Fruit fly (Drosophila melanogaster) whole organism, embryonic: ENCODE measurements around the gene CG32298.
A peak's percentile ranks its signal among the peaks of the same experiment; 100 is the strongest.

Experiments
- ATbp ChIP-seq: fragments of 200-800 bp; sonication (Bioruptor generic); optimal IDR thresholded peaks from 2 replicates; lab custom pipeline; 2017; ENCODE audit warnings: missing biosample characterization, mild to moderate bottlenecking, missing genetic modification characterization, missing genetic modification reagents
- Abd-B ChIP-seq: fragments of 200-800 bp; sonication (Bioruptor generic); optimal IDR thresholded peaks from 2 replicates; lab custom pipeline; 2018; ENCODE audit warnings: missing biosample characterization, mild to moderate bottlenecking, missing genetic modification characterization, moderate library complexity
- Bgb ChIP-seq: fragments of 200-800 bp; sonication (Bioruptor generic); IDR thresholded peaks from 2 replicates; pipeline ENCODE4 v1.3.6; 2022; ENCODE audit warnings: missing biosample characterization, missing genetic modification characterization; ENCODE audit not compliant: partially characterized antibody
- CG11093 ChIP-seq: fragments of 200-800 bp; sonication (Bioruptor generic); IDR thresholded peaks from 3 replicates; pipeline ENCODE4 v1.3.6; 2022; ENCODE audit warnings: missing biosample characterization, missing genetic modification characterization
- CG12104 ChIP-seq: fragments of 200-800 bp; sonication (Bioruptor generic); optimal IDR thresholded peaks from 3 replicates; lab custom pipeline; 2016; ENCODE audit warnings: missing biosample characterization, missing genetic modification characterization
- CG12942 ChIP-seq: fragments of 200-800 bp; sonication (Bioruptor generic); optimal IDR thresholded peaks from 3 replicates; lab custom pipeline; 2016; ENCODE audit warnings: missing biosample characterization, missing genetic modification characterization
- CG14860 ChIP-seq: fragments of 200-800 bp; sonication (Bioruptor generic); IDR thresholded peaks from 3 replicates; pipeline ENCODE4 v1.3.6; 2022; ENCODE audit warnings: missing biosample characterization, missing genetic modification characterization; ENCODE audit not compliant: partially characterized antibody
- CG15514 ChIP-seq: fragments of 200-800 bp; sonication (Bioruptor generic); optimal IDR thresholded peaks from 3 replicates; lab custom pipeline; 2017; ENCODE audit warnings: missing biosample characterization, missing genetic modification characterization, mild to moderate bottlenecking, moderate library complexity, missing genetic modification reagents
- CG16813 ChIP-seq: fragments of 200-800 bp; sonication (Bioruptor generic); IDR thresholded peaks from 3 replicates; pipeline ENCODE4 v1.3.6; 2022; ENCODE audit warnings: missing biosample characterization, missing genetic modification characterization; ENCODE audit not compliant: partially characterized antibody
- CG17359 ChIP-seq: fragments of 200-800 bp; sonication (Bioruptor generic); optimal IDR thresholded peaks from 3 replicates; lab custom pipeline; 2018; ENCODE audit warnings: missing biosample characterization, mild to moderate bottlenecking, missing genetic modification characterization, moderate library complexity
- CG17612 ChIP-seq: fragments of 200-800 bp; sonication (Bioruptor generic); IDR thresholded peaks from 2 replicates; pipeline ENCODE4 v1.3.6; 2022; ENCODE audit warnings: missing biosample characterization, missing genetic modification characterization
- CG18262 ChIP-seq: fragments of 200-800 bp; optimal IDR thresholded peaks from 3 replicates; lab custom pipeline; 2019; ENCODE audit warnings: missing biosample characterization, mild to moderate bottlenecking, missing genetic modification characterization, moderate library complexity
- CG31365 ChIP-seq: fragments of 200-800 bp; sonication (Bioruptor generic); optimal IDR thresholded peaks from 2 replicates; lab custom pipeline; 2018; ENCODE audit warnings: missing biosample characterization, mild to moderate bottlenecking, missing genetic modification characterization
- CG3995 ChIP-seq: fragments of 200-800 bp; sonication (Bioruptor generic); optimal IDR thresholded peaks from 3 replicates; lab custom pipeline; 2016; ENCODE audit warnings: missing biosample characterization, missing genetic modification characterization
- CG4404 ChIP-seq: fragments of 200-800 bp; sonication (Bioruptor generic); IDR thresholded peaks from 2 replicates; pipeline ENCODE4 v1.3.6; 2022; ENCODE audit warnings: missing biosample characterization, missing genetic modification characterization
- CG8765 ChIP-seq: fragments of 200-800 bp; sonication (Bioruptor generic); IDR thresholded peaks from 2 replicates; pipeline ENCODE4 v1.3.6; 2022; ENCODE audit warnings: missing biosample characterization, missing genetic modification characterization
- D19B ChIP-seq: fragments of 200-800 bp; sonication (Bioruptor generic); optimal IDR thresholded peaks from 2 replicates; lab custom pipeline; 2017; ENCODE audit warnings: missing biosample characterization, mild to moderate bottlenecking, missing genetic modification characterization
- GATAe ChIP-seq: fragments of 200-800 bp; sonication (Bioruptor generic); conservative IDR thresholded peaks from 2 replicates; pipeline ENCODE4 v1.3.6; 2022; ENCODE audit warnings: missing biosample characterization, missing genetic modification characterization
- Hand ChIP-seq: fragments of 200-800 bp; sonication (Bioruptor generic); optimal IDR thresholded peaks from 2 replicates; lab custom pipeline; 2017; ENCODE audit warnings: mild to moderate bottlenecking, missing biosample characterization, missing genetic modification reagents, missing genetic modification characterization
- Kr ChIP-seq: fragments of 200-800 bp; sonication (Bioruptor generic); optimal IDR thresholded peaks from 2 replicates; lab custom pipeline; 2017; ENCODE audit warnings: missing biosample characterization, mild to moderate bottlenecking, missing genetic modification characterization
- Meics ChIP-seq: fragments of 200-800 bp; sonication (Bioruptor generic); optimal IDR thresholded peaks from 2 replicates; lab custom pipeline; 2017; ENCODE audit warnings: missing biosample characterization, mild to moderate bottlenecking, missing genetic modification characterization
- NC2α ChIP-seq: fragments of 200-800 bp; sonication (Bioruptor generic); optimal IDR thresholded peaks from 2 replicates; lab custom pipeline; 2016; ENCODE audit warnings: missing biosample characterization, missing genetic modification characterization
- PHDP ChIP-seq: fragments of 200-800 bp; sonication (Bioruptor generic); optimal IDR thresholded peaks from 3 replicates; lab custom pipeline; 2018; ENCODE audit warnings: missing biosample characterization, mild to moderate bottlenecking, missing genetic modification characterization, moderate library complexity
- Pdp1 ChIP-seq, 2 experiments: fragments of 200-800 bp; sonication (Bioruptor generic); optimal IDR thresholded peaks; 3 replicates each; lab custom pipeline; 2016; ENCODE audit warnings: missing biosample characterization in 2 of 2, missing genetic modification characterization in 2 of 2, mild to moderate bottlenecking in 1 of 2, moderate library complexity in 1 of 2
- Six4 ChIP-seq: fragments of 200-800 bp; sonication (Bioruptor generic); optimal IDR thresholded peaks from 2 replicates; lab custom pipeline; 2016; ENCODE audit warnings: missing biosample characterization, missing genetic modification characterization
- Sox100B ChIP-seq: fragments of 200-800 bp; sonication (Bioruptor generic); optimal IDR thresholded peaks from 3 replicates; lab custom pipeline; 2018; ENCODE audit warnings: missing biosample characterization, mild to moderate bottlenecking, missing genetic modification characterization
- Stat92E ChIP-seq, 3 experiments: fragments of >200 bp in 2 of 3; fragments of 200-800 bp in 1 of 3; sonication (Bioruptor generic) in 1 of 3; optimal IDR thresholded peaks; 2 replicates each; lab custom pipeline; 2017 to 2019; ENCODE audit warnings: missing biosample characterization in 3 of 3, missing genetic modification characterization in 3 of 3, mild to moderate bottlenecking in 1 of 3, moderate library complexity in 1 of 3
- Xbp1 ChIP-seq: fragments of 200-800 bp; sonication (Bioruptor generic); optimal IDR thresholded peaks from 3 replicates; lab custom pipeline; 2016; ENCODE audit warnings: missing biosample characterization, mild to moderate bottlenecking, missing genetic modification characterization
- ato ChIP-seq: fragments of 200-800 bp; sonication (Bioruptor generic); IDR thresholded peaks from 2 replicates; pipeline ENCODE4 v1.3.6; 2022; ENCODE audit warnings: missing biosample characterization, missing genetic modification characterization; ENCODE audit not compliant: partially characterized antibody
- bowl ChIP-seq: fragments of 200-800 bp; sonication (Bioruptor generic); IDR thresholded peaks from 2 replicates; pipeline ENCODE4 v1.3.6; 2022; ENCODE audit warnings: missing biosample characterization, missing genetic modification characterization
- dmrt11E ChIP-seq: fragments of 200-800 bp; sonication (Bioruptor generic); optimal IDR thresholded peaks from 3 replicates; lab custom pipeline; 2018; ENCODE audit warnings: missing biosample characterization, mild to moderate bottlenecking, missing genetic modification characterization, moderate library complexity
- emc ChIP-seq: fragments of 200-800 bp; sonication (Bioruptor generic); optimal IDR thresholded peaks from 2 replicates; lab custom pipeline; 2016; ENCODE audit warnings: missing biosample characterization, missing genetic modification characterization
- ftz-f1 ChIP-seq: fragments of 200-800 bp; sonication (Bioruptor generic); optimal IDR thresholded peaks from 2 replicates; lab custom pipeline; 2016; ENCODE audit warnings: missing biosample characterization, missing genetic modification characterization
- grau ChIP-seq: fragments of 200-800 bp; optimal IDR thresholded peaks from 3 replicates; lab custom pipeline; 2019; ENCODE audit warnings: missing biosample characterization, mild to moderate bottlenecking, missing genetic modification characterization, moderate library complexity
- gsb-n ChIP-seq: fragments of 200-800 bp; sonication (Bioruptor generic); optimal IDR thresholded peaks from 3 replicates; lab custom pipeline; 2018; ENCODE audit warnings: missing biosample characterization, mild to moderate bottlenecking, missing genetic modification characterization
- hkb ChIP-seq, 2 experiments: fragments of 200-800 bp in 1 of 2; fragments of >200 bp in 1 of 2; sonication (Bioruptor generic) in 1 of 2; IDR thresholded peaks in 1 of 2; optimal IDR thresholded peaks in 1 of 2; 2 replicates each; pipeline versions ENCODE4 v1.3.6 to Lab custom; 2017 to 2022; ENCODE audit warnings: missing biosample characterization in 1 of 2, missing genetic modification characterization in 1 of 2
- jumu ChIP-seq: fragments of 200-800 bp; sonication (Bioruptor generic); optimal IDR thresholded peaks from 3 replicates; lab custom pipeline; 2016; ENCODE audit warnings: missing biosample characterization, missing genetic modification characterization
- klu ChIP-seq: fragments of 200-800 bp; sonication (Bioruptor generic); IDR thresholded peaks from 2 replicates; pipeline ENCODE4 v1.3.6; 2022; ENCODE audit warnings: missing biosample characterization, missing genetic modification characterization
- lmd ChIP-seq: fragments of 200-800 bp; sonication (Bioruptor generic); IDR thresholded peaks from 2 replicates; pipeline ENCODE4 v1.3.6; 2022; ENCODE audit warnings: missing biosample characterization, missing genetic modification characterization
- nom ChIP-seq: fragments of 200-800 bp; sonication (Bioruptor generic); optimal IDR thresholded peaks from 2 replicates; lab custom pipeline; 2017; ENCODE audit warnings: missing biosample characterization, missing genetic modification characterization, mild to moderate bottlenecking, moderate library complexity, missing genetic modification reagents
- peb ChIP-seq: fragments of 200-800 bp; sonication (Bioruptor generic); IDR thresholded peaks from 2 replicates; pipeline ENCODE4 v1.3.6; 2022; ENCODE audit warnings: missing biosample characterization, missing genetic modification characterization
- phol ChIP-seq: fragments of 200-800 bp; sonication (Bioruptor generic); optimal IDR thresholded peaks from 3 replicates; lab custom pipeline; 2018; ENCODE audit warnings: missing biosample characterization, mild to moderate bottlenecking, missing genetic modification characterization, moderate library complexity
- repo ChIP-seq: fragments of 200-800 bp; sonication (Bioruptor generic); optimal IDR thresholded peaks from 2 replicates; lab custom pipeline; 2016; ENCODE audit warnings: missing biosample characterization, missing genetic modification characterization
- rib ChIP-seq: fragments of 200-800 bp; sonication (Bioruptor generic); IDR thresholded peaks from 2 replicates; pipeline ENCODE4 v1.3.6; 2022; ENCODE audit warnings: missing biosample characterization, missing genetic modification characterization
- sc ChIP-seq, 3 experiments: fragments of >200 bp in 2 of 3; fragments of 200-800 bp in 1 of 3; sonication (Bioruptor generic) in 1 of 3; optimal IDR thresholded peaks; 2 replicates in 2 of 3; 3 replicates in 1 of 3; lab custom pipeline; 2017; ENCODE audit warnings: mild to moderate bottlenecking in 1 of 3, missing biosample characterization in 1 of 3, missing genetic modification characterization in 1 of 3, missing genetic modification reagents in 1 of 3
- shn ChIP-seq: fragments of 200-800 bp; sonication (Bioruptor generic); optimal IDR thresholded peaks from 3 replicates; lab custom pipeline; 2016; ENCODE audit warnings: missing biosample characterization, missing genetic modification characterization
- slou ChIP-seq: fragments of 200-800 bp; sonication (Bioruptor generic); optimal IDR thresholded peaks from 3 replicates; lab custom pipeline; 2016; ENCODE audit warnings: missing biosample characterization, missing genetic modification characterization
- tgo ChIP-seq: fragments of 200-800 bp; sonication (Bioruptor generic); IDR thresholded peaks from 3 replicates; pipeline ENCODE4 v1.3.6; 2022; ENCODE audit warnings: missing biosample characterization, missing genetic modification characterization
- yki ChIP-seq: fragments of >200 bp; optimal IDR thresholded peaks from 3 replicates; lab custom pipeline; 2018

Gene CG32298

DNA sequence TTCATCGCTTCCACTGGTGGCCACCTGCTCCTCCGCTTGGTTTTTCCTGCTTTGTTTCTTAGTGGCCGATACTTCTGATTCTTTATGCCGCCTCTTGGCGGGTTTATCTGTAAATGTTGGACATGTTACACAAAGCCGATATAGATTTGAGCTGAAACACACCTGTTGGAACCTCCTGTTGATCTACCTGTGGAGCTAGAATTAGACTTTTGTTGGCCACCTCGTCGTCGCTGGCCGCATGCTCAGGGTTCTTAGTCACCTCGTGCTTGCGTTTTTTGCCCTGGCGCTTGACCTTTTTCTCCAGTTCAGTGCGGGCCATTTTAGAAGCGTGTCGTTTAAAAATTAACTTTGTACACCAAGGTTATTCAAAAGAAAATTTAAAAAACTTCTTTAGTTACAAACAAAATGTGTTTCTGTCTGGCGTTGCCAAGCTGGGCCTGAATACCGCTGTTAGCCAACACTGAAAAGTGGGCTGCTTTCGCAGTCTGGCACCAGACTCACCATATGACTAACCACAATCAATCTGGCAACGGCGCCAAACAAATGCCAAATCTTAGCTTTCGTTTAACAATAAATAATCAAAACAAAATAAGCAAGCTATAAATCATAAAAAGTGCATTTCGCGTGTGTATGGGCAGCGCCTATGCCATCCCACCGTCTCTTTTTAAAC, 13.5 kb downstream of the CG32298 start, which contains the start of the genes CG15877 and Svil (continued):
- TF ChIP-seq PHDP (tag; lab: Kevin White, UChicago) (no peak), jumu (GFP tag; lab: Kevin White, UChicago) (no peak), CG3995 (GFP tag; lab: Kevin White, UChicago) (no peak), CG4404 (GFP tag; lab: Robert Waterston, UW) (no peak), tgo (GFP tag; lab: Robert Waterston, UW) (no peak), ATbp (no peak), CG14860 (GFP tag; lab: Robert Waterston, UW) (no peak; the same call in 2 of the 3 replicates), Six4 (GFP tag; lab: Kevin White, UChicago) (no peak), klu (no peak), bowl (GFP tag; lab: Robert Waterston, UW) (no peak), NC2α (GFP tag; lab: Kevin White, UChicago) (no peak), Kr (GFP tag; lab: Kevin White, UChicago) (no peak), yki (no peak), hkb (optimal IDR thresholded peaks at IDR 0.05; lab: Kevin White, UChicago) (peak; percentile 72), hkb (GFP tag; IDR thresholded peaks at IDR 0.05; lab: Robert Waterston, UW) (no peak), CG12104 (GFP tag; lab: Kevin White, UChicago) (no peak), D19B (GFP tag; lab: Kevin White, UChicago) (no peak), sc (optimal IDR thresholded peaks at IDR 0.05; lab: Kevin White, UChicago) (no peak), sc (GFP tag; optimal IDR thresholded peaks at IDR 0.05; lab: Kevin White, UChicago) (no peak), dmrt11E (tag; lab: Kevin White, UChicago) (no peak), rib (GFP tag; lab: Robert Waterston, UW) (no peak), CG17612 (GFP tag; lab: Robert Waterston, UW) (no peak), nom (GFP tag; lab: Kevin White, UChicago) (no peak), Hand (GFP tag; lab: Kevin White, UChicago) (no peak), ftz-f1 (GFP tag; lab: Kevin White, UChicago) (no peak), phol (tag; lab: Kevin White, UChicago) (peak; percentile 24), Sox100B (GFP tag; lab: Kevin White, UChicago) (no peak), Pdp1 (GFP tag; optimal IDR thresholded peaks at IDR 0.05; lab: Kevin White, UChicago) (no peak), CG18262 (tag; lab: Kevin White, UChicago) (no peak), lmd (GFP tag; lab: Robert Waterston, UW) (peak; percentile 10; the same call in 1 of the 2 replicates), shn (GFP tag; lab: Kevin White, UChicago) (no peak), GATAe (GFP tag; lab: Robert Waterston, UW) (no peak), CG17359 (tag; lab: Kevin White, UChicago) (no peak), CG11093 (GFP tag; lab: Robert Waterston, UW) (no peak), Meics (GFP tag; lab: Kevin White, UChicago) (no peak), ato (GFP tag; lab: Robert Waterston, UW) (peak; percentile 45; the same call in 1 of the 2 replicates), CG8765 (GFP tag; lab: Robert Waterston, UW) (no peak), grau (no peak), Xbp1 (GFP tag; lab: Kevin White, UChicago) (no peak), CG12942 (GFP tag; lab: Kevin White, UChicago) (no peak), Stat92E (GFP tag; optimal IDR thresholded peaks at IDR 0.05; lab: Kevin White, UChicago) (no peak), peb (GFP tag; lab: Robert Waterston, UW) (no peak), CG15514 (GFP tag; lab: Kevin White, UChicago) (peak; percentile 97), CG31365 (tag; lab: Kevin White, UChicago) (no peak), emc (no peak), repo (GFP tag; lab: Kevin White, UChicago) (peak; percentile 31), Abd-B (GFP tag; lab: Kevin White, UChicago) (no peak), Bgb (GFP tag; lab: Robert Waterston, UW) (peak; percentile 50), gsb-n (tag; lab: Kevin White, UChicago) (no peak), CG16813 (GFP tag; lab: Robert Waterston, UW) (peak; percentile 44; the same call in 1 of the 3 replicates), slou (GFP tag; lab: Kevin White, UChicago) (no peak)
